Worm (Caenorhabditis elegans) whole organism, dauer: ENCODE measurements around the gene F14F7.4.

Experiments
- unc-62 ChIP-seq: sonication (generic microtip); optimal IDR thresholded peaks from 2 replicates; lab custom pipeline; 2017; ENCODE audit warnings: missing biosample characterization, missing genetic modification reagents, missing genetic modification characterization

Gene F14F7.4

DNA sequence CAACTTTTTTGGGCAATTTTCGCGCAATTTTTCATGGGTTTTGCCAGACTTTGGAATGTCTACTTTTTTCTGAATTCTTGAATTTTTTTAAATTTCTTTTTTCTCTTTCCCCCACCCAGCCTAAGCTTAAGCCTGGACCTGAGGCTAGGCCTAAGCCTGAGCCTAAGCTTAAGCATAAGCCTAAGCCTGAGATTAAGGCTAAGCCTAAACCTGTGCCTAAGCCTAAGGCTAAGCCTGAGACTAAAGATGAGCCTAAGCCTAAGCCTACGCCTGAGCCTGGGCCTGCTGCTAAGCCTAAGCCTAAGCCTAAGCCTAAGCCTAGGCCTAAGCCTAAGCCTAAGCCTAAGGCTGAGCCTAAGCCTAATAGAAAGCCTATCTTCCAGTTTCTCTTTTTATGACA is 26.7 kb upstream of the F14F7.4 start:
- TF ChIP-seq unc-62 (GFP tag; lab: Kevin White, UChicago): no peak

DNA sequence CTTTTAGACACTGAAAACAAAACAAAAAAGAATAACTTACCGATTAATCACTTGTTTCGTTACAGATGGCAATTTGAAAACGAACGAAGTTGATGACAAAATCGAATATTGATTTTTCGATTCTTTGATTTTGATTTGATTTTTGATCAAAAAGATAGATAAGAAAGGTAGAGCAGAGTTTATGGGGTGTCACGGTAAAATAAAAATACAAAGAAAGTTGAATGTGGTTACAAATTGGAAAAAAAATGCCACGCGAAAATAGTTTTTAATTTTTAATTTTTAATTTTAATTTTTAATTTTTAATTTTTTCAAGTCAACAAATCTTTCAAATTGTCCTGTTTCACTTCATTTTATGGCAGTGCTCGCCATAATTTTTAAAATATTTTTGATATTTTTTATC is 25.8 kb upstream of the F14F7.4 start, which contains the start of gene F54F12.1:
TSS of gene F54F12.1 (minus strand) at position 101 of the 400 bp plus-strand sequence.
- no peak for TF ChIP-seq unc-62 (GFP tag; lab: Kevin White, UChicago)

DNA sequence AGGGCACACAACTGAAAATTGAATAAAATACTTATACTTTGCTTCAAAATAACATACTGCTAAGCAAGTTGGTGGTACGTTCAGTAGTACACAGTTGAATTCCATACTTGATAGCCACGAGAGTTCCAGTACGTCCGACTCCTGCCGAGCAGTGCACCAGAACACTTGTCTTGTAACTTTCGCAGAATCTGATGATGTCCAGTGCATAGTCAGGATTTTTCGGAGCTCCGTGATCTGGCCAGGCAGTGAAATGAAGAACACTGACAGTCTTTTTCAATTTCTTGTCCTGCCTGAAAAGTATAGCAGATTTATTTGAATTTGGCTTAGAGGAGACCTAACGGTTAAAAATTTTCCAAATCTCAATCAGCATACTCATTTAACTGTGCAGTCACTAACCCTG is 20.4 kb upstream of the F14F7.4 start:
- TF ChIP-seq unc-62 (GFP tag; lab: Kevin White, UChicago): no peak

DNA sequence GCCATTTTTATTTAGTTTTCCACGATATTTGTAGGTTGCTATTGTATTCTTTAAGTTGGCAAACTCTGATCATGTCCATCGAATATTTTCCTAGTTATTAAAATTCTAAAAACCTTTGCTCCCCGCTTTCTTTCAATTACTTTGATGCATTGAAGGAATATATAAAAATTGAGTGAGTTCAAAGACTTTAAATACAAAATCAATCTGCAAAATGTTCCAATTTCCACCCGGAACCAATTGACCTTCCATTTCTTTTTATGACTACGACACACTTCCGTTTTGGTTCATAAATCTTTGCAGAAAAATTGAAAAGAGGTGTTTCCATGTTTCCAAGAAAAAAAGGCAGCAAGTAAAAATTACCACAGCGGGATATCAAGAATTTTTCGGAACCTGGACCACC is 10.2 kb upstream of the F14F7.4 start, which contains the start of gene F54F12.2:
TSS of gene F54F12.2 (plus strand) at position 301 of the 400 bp plus-strand sequence.
- TF ChIP-seq unc-62 (GFP tag; lab: Kevin White, UChicago): no peak

DNA sequence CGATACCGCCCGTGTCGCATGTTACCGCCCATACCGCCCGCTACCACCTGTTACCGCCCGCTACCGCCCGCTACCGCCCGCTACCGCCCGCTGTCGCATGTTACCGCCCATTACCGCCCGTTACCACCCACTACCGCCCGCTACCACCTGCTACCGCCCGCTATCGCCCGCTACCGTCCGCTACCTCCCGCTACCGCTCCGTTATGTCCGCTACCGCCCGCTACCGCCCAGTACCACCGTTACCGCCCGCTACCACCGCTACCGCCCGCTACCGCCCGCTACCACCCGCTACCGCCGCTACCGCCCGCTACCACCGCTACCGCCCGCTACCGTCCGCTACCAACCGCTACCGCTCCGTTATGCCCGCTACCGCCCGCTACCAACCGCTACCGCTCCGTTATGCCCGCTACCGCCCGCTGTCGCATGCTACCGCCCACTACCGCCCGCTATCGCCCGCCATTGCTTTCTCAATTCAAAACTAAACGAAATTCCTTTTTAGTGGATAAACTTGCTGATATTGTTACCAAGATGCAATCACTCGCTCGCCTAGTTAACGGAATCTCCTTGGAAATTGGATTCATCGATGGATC is 3.0 kb upstream of the F14F7.4 start:
- no peak for TF ChIP-seq unc-62 (GFP tag; lab: Kevin White, UChicago)

DNA sequence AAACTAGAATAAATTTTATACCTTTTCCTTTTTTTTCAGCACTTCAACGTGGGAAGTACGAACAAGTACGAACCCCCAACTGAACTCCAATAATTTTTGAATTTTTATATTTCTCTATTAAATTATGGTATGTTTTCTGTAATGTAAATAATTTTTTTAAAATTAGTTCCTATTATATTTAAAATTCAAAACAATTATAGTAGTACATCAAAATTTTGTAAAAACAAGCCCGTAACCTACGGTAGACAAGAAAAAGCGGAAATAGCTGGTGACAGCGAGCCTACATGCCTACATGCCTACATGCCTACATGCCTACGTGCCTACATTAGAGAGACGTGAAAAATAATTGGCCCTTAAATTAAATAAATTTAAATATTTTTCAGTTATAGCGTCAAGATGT is 2.2 kb upstream of the F14F7.4 start, which contains the start of gene F14F7.5:
TSS of gene F14F7.5 (plus strand) at position 301 of the 400 bp plus-strand sequence.
- no peak for TF ChIP-seq unc-62 (GFP tag; lab: Kevin White, UChicago)

DNA sequence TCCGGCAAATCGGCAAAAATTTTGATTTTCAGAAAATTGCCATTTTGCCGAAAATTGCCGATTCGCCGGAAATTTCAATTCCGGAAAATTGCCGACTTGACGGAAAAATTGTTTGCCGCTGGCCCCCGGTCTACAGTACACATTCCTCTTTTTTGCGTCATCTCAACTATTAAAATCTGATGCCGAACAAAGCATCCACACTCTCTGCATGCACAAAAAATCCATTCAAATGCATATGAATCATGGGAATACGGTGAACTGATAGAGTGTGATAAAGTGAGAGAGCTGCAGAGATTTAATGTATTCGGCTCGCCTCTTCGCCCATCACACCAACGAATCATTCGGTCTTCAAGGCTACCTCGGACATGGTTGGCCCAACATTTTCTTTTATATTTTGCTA is 1.0 kb upstream of the F14F7.4 start, which contains the start of gene F14F7.7:
TSS of gene F14F7.7 (plus strand) at position 354 of the 400 bp plus-strand sequence.
- TF ChIP-seq unc-62 (GFP tag; lab: Kevin White, UChicago): no peak

DNA sequence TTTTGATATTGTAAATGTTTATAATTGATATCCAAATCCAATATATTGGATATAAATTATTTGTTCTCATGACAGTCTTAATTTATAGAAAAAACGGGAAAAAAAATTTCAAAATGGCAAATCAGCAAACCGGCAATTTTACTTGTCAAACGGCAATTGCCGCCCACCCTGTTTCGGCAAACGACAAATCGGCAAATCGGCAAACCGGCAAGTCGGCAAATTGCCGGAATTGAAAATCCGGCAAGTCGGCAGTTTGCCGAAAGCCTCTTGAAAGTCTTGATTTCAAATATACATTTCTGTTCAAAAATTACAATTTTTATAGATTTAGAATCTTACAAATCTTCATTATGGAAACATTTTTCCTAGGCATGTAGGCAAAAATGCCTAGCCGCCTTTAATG is 1.6 kb downstream of the F14F7.4 start:
- no peak for TF ChIP-seq unc-62 (GFP tag; lab: Kevin White, UChicago)

DNA sequence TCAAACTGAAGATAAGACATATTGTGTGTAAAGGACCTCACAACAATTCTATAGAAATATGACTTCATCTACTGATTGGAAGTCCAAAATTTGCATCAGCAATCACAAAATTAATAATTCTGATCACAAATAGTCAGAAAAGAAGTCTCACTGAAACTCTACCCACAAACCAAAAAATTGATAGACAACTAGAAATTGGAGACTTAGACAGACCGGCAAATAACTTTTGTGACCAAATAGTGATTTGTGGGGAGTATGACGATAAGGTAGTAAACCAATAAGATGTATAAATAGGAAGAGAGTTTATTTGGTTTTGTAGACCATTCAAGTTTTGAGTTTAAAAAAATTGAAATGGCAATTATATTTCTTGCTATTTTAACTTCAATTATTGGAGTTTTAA is 5.2 kb downstream of the F14F7.4 start, which contains the start of gene cyp-13A12:
TSS of gene cyp-13A12 (plus strand) at position 267 of the 400 bp plus-strand sequence.
- TF ChIP-seq unc-62 (GFP tag; lab: Kevin White, UChicago): no peak

DNA sequence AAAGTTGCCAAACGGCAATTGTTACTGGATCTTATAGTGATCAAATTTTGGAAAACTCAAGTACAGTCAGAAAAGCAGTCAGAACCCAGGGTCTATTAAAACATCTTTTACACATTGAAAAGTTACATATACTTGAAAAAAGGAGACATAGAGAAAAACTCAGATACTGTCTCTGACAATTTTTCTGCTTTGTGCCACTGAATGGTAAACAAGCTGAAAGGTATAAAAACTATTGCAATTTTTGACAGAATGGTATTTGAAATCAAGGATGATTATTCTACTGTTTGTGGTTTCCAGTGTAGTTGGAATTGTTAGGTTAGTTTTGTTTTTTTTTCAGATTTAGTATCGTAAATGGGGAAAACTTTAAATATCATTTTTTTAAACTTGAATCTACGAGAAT is 8.8 kb downstream of the F14F7.4 start, which contains the start of gene cyp-13A11:
TSS of gene cyp-13A11 (plus strand) at position 266 of the 400 bp plus-strand sequence.
- no peak for TF ChIP-seq unc-62 (GFP tag; lab: Kevin White, UChicago)

DNA sequence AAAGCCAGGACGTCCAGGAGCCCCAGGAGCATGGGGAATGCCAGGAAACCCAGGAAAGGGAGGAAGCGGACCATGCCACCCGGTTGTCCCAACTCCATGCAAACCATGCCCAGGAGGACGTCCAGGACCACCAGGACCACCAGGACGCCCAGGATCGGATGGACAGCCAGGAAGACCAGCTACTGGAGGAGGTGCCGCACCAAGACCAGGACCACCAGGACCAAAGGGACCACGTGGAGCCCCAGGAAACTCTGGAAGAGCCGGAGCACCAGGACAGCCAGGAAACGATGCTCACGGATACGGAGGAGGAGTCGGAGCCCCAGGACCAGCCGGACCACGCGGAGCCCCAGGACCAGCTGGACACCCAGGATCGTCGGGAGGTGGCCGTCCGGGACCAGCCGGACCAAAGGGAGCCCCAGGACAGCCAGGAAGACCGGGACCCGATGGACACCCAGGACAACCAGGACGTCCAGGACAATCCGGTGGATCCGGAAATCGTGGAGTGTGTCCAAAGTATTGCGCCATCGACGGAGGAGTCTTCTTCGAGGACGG is 9.9 kb downstream of the F14F7.4 start:
- no peak for TF ChIP-seq unc-62 (GFP tag; lab: Kevin White, UChicago)

DNA sequence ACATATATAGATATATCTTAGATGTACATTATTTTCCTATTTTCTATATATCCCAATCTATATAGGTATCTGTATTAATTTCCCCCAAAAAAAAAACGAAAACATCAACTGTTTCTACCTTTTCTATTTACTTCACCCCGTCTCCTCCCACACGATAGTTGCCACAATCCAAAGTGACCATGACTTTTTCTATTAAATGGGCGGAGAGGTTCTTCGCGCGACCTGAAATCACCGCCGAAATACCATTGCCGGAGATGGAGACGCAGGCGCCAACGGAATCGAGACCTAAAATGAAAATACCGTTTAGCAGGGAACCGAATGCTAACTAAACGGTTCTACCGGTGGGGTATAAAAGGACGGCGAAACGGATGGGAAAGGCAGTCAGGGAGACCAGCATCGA is 10.9 kb downstream of the F14F7.4 start, which contains the start of gene col-98:
TSS of gene col-98 (plus strand) at position 390 of the 400 bp plus-strand sequence.
- TF ChIP-seq unc-62 (GFP tag; lab: Kevin White, UChicago): no peak

DNA sequence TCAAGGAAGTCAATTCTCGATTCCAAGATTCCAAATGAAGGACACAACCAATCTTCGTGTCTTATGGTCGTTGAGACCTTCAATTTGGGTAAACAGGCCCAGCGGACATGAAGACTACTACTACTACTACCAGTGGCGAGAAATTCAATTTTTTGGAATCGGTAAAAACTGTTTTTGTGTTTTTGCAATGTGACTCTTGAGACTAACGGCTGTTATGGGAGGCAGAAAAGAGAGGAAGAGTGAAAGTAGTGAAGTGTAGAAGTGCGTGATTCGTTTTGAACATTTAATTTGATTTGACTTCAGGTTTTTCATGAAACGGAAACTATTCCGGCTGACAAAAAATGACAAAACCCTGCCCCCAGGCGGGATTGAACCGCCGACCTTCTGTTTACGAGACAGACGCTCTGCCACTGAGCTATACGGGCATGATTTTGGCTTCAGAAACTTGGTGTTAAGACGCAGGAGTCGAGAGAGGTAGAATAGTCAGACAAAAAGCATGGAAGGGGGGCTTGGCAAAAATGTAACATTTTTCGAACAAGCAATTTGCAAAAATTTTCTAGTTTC is 13.7 kb downstream of the F14F7.4 start:
- no peak for TF ChIP-seq unc-62 (GFP tag; lab: Kevin White, UChicago)

DNA sequence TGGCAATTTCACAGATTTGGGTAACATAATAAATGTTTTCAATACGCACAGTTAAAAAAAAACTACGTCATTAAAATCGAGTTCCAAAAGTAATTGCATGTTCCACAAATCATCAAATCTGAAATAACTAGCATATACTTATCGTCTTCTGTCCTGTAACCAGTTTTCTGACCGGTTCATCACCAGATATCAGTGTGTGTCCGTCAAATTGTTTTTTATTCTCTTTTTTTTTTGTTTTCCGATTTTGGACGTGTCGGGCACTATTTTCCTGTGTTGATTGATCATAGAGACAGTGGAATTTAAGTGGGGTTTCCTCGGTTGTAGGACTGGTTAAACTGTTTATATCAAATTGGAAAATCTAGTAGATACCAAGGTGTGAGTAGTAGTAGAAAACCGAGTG is 15.6 kb downstream of the F14F7.4 start:
- TF ChIP-seq unc-62 (GFP tag; lab: Kevin White, UChicago): no peak

DNA sequence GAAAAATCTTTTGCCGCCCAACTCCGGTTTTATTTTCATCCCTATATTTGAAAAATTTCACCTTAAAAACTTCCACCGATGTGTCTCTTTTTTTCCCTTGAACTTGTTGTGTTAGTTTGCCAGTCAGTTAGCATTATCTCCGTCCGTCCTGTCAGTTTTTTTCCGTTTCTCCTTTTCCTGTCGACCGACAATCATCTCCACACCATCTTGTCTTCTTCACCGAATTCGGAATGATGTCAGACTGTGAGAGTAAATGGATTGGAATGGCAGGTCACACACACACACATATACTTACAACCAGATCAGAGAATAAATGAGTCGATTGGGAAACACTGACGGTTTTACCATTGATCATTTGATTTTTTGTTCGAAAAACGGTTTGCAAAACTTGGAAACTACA is 17.6 kb downstream of the F14F7.4 start:
- no peak for TF ChIP-seq unc-62 (GFP tag; lab: Kevin White, UChicago)

DNA sequence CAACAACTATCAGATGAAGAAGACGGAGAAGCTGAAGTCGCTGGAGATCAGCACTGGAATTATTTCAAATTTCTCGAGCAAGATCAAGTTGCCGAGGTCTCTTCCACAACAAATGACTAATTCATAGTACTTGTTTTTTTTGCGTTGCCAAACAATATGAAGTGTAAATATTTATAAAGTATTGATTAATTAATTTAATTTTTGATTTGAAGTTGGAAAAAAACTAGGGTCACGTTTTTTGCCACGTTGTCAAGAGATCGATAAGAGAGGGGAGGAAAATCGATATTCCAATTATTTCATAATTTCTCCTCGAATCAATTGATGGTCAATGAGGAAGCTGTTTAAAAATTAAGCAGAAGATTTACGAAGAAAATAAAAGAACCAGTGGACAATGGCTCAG is 24.3 kb downstream of the F14F7.4 start, which contains the start of gene snf-7:
TSS of gene snf-7 (plus strand) at position 301 of the 400 bp plus-strand sequence.
- no peak for TF ChIP-seq unc-62 (GFP tag; lab: Kevin White, UChicago)
